Worm (Caenorhabditis elegans) whole organism, L2 larva: ENCODE measurements around the gene ftn-1.

Experiments
- ceh-16 ChIP-seq: fragments of 150-350 bp; optimal IDR thresholded peaks from 2 replicates; lab custom pipeline; 2014; ENCODE audit warnings: missing biosample characterization, missing genetic modification characterization
- lin-13 ChIP-seq: fragments of 150-350 bp; optimal IDR thresholded peaks from 2 replicates; lab custom pipeline; 2014; ENCODE audit warnings: missing biosample characterization, missing genetic modification reagents, missing genetic modification characterization
- nhr-237 ChIP-seq: fragments of 150-350 bp; optimal IDR thresholded peaks from 2 replicates; lab custom pipeline; 2014; ENCODE audit warnings: missing biosample characterization, missing genetic modification characterization
- zag-1 ChIP-seq: fragments of 150-350 bp; optimal IDR thresholded peaks from 2 replicates; lab custom pipeline; 2014; ENCODE audit warnings: missing biosample characterization, missing genetic modification characterization

DNA sequence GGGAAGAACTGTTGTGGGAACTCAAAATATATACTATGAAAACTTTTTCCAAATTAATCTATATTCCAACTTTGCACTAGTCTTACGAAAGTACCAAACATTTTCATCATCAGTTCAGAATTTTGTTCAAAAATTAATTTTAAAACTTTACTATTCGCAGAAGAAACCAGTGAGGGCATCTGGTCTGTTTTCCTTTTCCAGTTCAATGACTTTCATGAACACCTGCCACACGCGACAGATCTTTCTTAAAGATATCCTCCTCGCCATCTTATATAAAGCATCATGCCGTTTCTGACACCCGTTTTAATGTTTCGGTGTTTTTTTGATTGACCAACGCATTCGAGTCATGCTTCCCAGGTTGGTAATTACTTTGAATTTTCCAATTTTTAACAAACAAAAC, 14.4 kb downstream of the ftn-1 start, which contains the start of gene C54F6.3:
- no peak for TF ChIP-seq ceh-16 (tag; lab: Kevin White, UChicago)
- TF ChIP-seq nhr-237 (tag; lab: Kevin White, UChicago), result no peak
- no peak for TF ChIP-seq zag-1
- TF ChIP-seq lin-13 (GFP tag; lab: Kevin White, UChicago), result no peak
